Worm (Caenorhabditis elegans) whole organism, young adult: ENCODE data around the gene F44A2.7.
A peak's percentile ranks its signal among the peaks of the same experiment; 100 is the strongest.

Source experiments
- B0035.1 ChIP-seq: sonication (generic microtip); optimal IDR thresholded peaks from 2 replicates; lab custom pipeline; 2016; ENCODE audit warnings: missing genetic modification characterization, mild to moderate bottlenecking, missing compliant biosample characterization, missing genotype, missing genetic modification reagents
- C06A6.2 ChIP-seq: fragments of 200-800 bp; sonication (Bioruptor generic); conservative IDR thresholded peaks from 2 replicates; pipeline ENCODE4 v1.3.6; 2022; ENCODE audit warnings: missing genetic modification characterization, missing compliant biosample characterization
- C17E4.6 ChIP-seq: fragments of 200-800 bp; sonication (Bioruptor generic); IDR thresholded peaks from 2 replicates; pipeline ENCODE4 v1.3.6; 2022; ENCODE audit warnings: missing genetic modification reagents, missing genetic modification characterization, missing compliant biosample characterization
- D2030.7 ChIP-seq: fragments of 200-800 bp; sonication (Bioruptor generic); IDR thresholded peaks from 2 replicates; pipeline ENCODE4 v1.3.6; 2022; ENCODE audit warnings: missing genetic modification reagents, missing genetic modification characterization, missing compliant biosample characterization
- F33H1.4 ChIP-seq: fragments of 200-800 bp; sonication (Bioruptor generic); IDR thresholded peaks from 2 replicates; pipeline ENCODE4 v1.3.6; 2022; ENCODE audit warnings: missing genetic modification reagents, missing genetic modification characterization, missing compliant biosample characterization
- F55B11.4 ChIP-seq: sonication (generic microtip); optimal IDR thresholded peaks from 2 replicates; lab custom pipeline; 2016; ENCODE audit warnings: missing compliant biosample characterization, missing genetic modification characterization, borderline replicate concordance; ENCODE audit not compliant: insufficient read depth
- T26A5.8 ChIP-seq: sonication (generic microtip); optimal IDR thresholded peaks from 2 replicates; lab custom pipeline; 2016; ENCODE audit warnings: missing genetic modification characterization, missing compliant biosample characterization
- Y79H2A.3 ChIP-seq: fragments of 200-800 bp; sonication (Bioruptor generic); conservative IDR thresholded peaks from 2 replicates; pipeline ENCODE4 v1.3.6; 2022; ENCODE audit warnings: missing genetic modification reagents, missing genetic modification characterization, missing compliant biosample characterization
- Y95B8A.8 ChIP-seq: fragments of 200-800 bp; sonication (Bioruptor generic); IDR thresholded peaks from 2 replicates; pipeline ENCODE4 v1.3.6; 2022; ENCODE audit warnings: missing genetic modification reagents, missing genetic modification characterization, missing compliant biosample characterization
- ama-1 ChIP-seq, 3 experiments: fragments of 150-350 bp in 1 of 3; sonication (generic microtip) in 2 of 3; optimal IDR thresholded peaks; 2 replicates each; lab custom pipeline; 2014 to 2018; ENCODE audit warnings: missing biosample characterization in 2 of 3, missing genetic modification characterization in 2 of 3, missing genetic modification reagents in 2 of 3
- aptf-3 ChIP-seq: fragments of 200-800 bp; sonication (Bioruptor generic); IDR thresholded peaks from 2 replicates; pipeline ENCODE4 v1.3.6; 2022; ENCODE audit warnings: missing genetic modification characterization, missing compliant biosample characterization
- athp-1 ChIP-seq: sonication (generic microtip); optimal IDR thresholded peaks from 2 replicates; lab custom pipeline; 2017; ENCODE audit warnings: mild to moderate bottlenecking, missing genetic modification characterization, missing compliant biosample characterization
- attf-5 ChIP-seq: fragments of 200-800 bp; sonication (Bioruptor generic); optimal IDR thresholded peaks from 2 replicates; lab custom pipeline; 2018; ENCODE audit warnings: mild to moderate bottlenecking, missing genetic modification characterization, missing compliant biosample characterization
- ceh-100 ChIP-seq: fragments of 200-800 bp; sonication (Bioruptor generic); IDR thresholded peaks from 2 replicates; pipeline ENCODE4 v1.3.6; 2022; ENCODE audit warnings: missing genetic modification reagents, missing genetic modification characterization, missing compliant biosample characterization
- ceh-40 ChIP-seq: fragments of 200-800 bp; sonication (Bioruptor generic); IDR thresholded peaks from 2 replicates; pipeline ENCODE4 v1.3.6; 2022; ENCODE audit warnings: missing genetic modification characterization, missing compliant biosample characterization
- ceh-58 ChIP-seq: fragments of 200-800 bp; sonication (Bioruptor generic); IDR thresholded peaks from 2 replicates; pipeline ENCODE4 v1.3.6; 2022; ENCODE audit warnings: missing genetic modification characterization, missing compliant biosample characterization
- ceh-79 ChIP-seq: sonication (generic microtip); optimal IDR thresholded peaks from 2 replicates; lab custom pipeline; 2017; ENCODE audit warnings: mild to moderate bottlenecking, missing genetic modification characterization, missing compliant biosample characterization
- ceh-91 ChIP-seq: fragments of 200-800 bp; sonication (Bioruptor generic); IDR thresholded peaks from 2 replicates; pipeline ENCODE4 v1.3.6; 2022; ENCODE audit warnings: missing genetic modification reagents, missing genetic modification characterization, missing compliant biosample characterization
- dox-1 ChIP-seq: fragments of 200-800 bp; sonication (Bioruptor generic); IDR thresholded peaks from 2 replicates; pipeline ENCODE4 v1.3.6; 2022; ENCODE audit warnings: missing genetic modification reagents, missing genetic modification characterization, missing compliant biosample characterization
- ets-4 ChIP-seq: fragments of 200-800 bp; sonication (Bioruptor generic); optimal IDR thresholded peaks from 2 replicates; lab custom pipeline; 2018; ENCODE audit warnings: mild to moderate bottlenecking, missing genetic modification characterization, missing compliant biosample characterization
- fkh-3 ChIP-seq: sonication (generic microtip); optimal IDR thresholded peaks from 2 replicates; lab custom pipeline; 2016; ENCODE audit warnings: mild to moderate bottlenecking, missing genetic modification characterization, missing compliant biosample characterization
- gei-17 ChIP-seq: fragments of 200-800 bp; sonication (Bioruptor generic); optimal IDR thresholded peaks from 2 replicates; lab custom pipeline; 2018; ENCODE audit warnings: mild to moderate bottlenecking, missing genetic modification characterization, missing compliant biosample characterization
- hrde-1 ChIP-seq: sonication (generic microtip); optimal IDR thresholded peaks from 2 replicates; lab custom pipeline; 2016; ENCODE audit warnings: missing genetic modification characterization, mild to moderate bottlenecking, missing compliant biosample characterization, moderate library complexity, missing genotype, missing genetic modification reagents, borderline replicate concordance
- lag-1 ChIP-seq: fragments of 200-800 bp; sonication (Bioruptor generic); IDR thresholded peaks from 2 replicates; pipeline ENCODE4 v1.3.6; 2022; ENCODE audit warnings: missing genetic modification reagents, missing genetic modification characterization, missing compliant biosample characterization
- lin-35 ChIP-seq, 3 experiments: fragments of 150-350 bp in 2 of 3; sonication (generic microtip) in 1 of 3; optimal IDR thresholded peaks; 2 replicates each; lab custom pipeline; 2014 to 2018; ENCODE audit warnings: missing biosample characterization in 3 of 3, missing genetic modification characterization in 3 of 3, missing genetic modification reagents in 3 of 3
- lin-54 ChIP-seq: fragments of 200-800 bp; sonication (Bioruptor generic); optimal IDR thresholded peaks from 2 replicates; lab custom pipeline; 2018; ENCODE audit warnings: mild to moderate bottlenecking, missing genetic modification characterization, missing compliant biosample characterization
- lir-1 ChIP-seq: fragments of 200-800 bp; sonication (Bioruptor generic); conservative IDR thresholded peaks from 2 replicates; pipeline ENCODE4 v1.3.6; 2022; ENCODE audit warnings: missing genetic modification reagents, missing genetic modification characterization, missing compliant biosample characterization
- lsl-1 ChIP-seq: fragments of 200-800 bp; sonication (Bioruptor generic); optimal IDR thresholded peaks from 2 replicates; lab custom pipeline; 2018; ENCODE audit warnings: mild to moderate bottlenecking, missing genetic modification characterization, moderate library complexity, missing compliant biosample characterization
- madf-10 ChIP-seq: sonication (generic microtip); optimal IDR thresholded peaks from 2 replicates; lab custom pipeline; 2016; ENCODE audit warnings: mild to moderate bottlenecking, missing genetic modification characterization, missing compliant biosample characterization
- madf-3 ChIP-seq: fragments of 200-800 bp; sonication (Bioruptor generic); IDR thresholded peaks from 2 replicates; pipeline ENCODE4 v1.3.6; 2022; ENCODE audit warnings: missing genetic modification reagents, missing genetic modification characterization, missing compliant biosample characterization
- madf-8 ChIP-seq: fragments of 200-800 bp; sonication (Bioruptor generic); conservative IDR thresholded peaks from 2 replicates; pipeline ENCODE4 v1.3.6; 2022; ENCODE audit warnings: missing genetic modification reagents, missing genetic modification characterization, missing compliant biosample characterization
- mxl-1 ChIP-seq: sonication (generic microtip); optimal IDR thresholded peaks from 2 replicates; lab custom pipeline; 2016; ENCODE audit warnings: missing genetic modification characterization, missing compliant biosample characterization
- nhr-120 ChIP-seq: fragments of 200-800 bp; sonication (Bioruptor generic); IDR thresholded peaks from 2 replicates; pipeline ENCODE4 v1.3.6; 2022; ENCODE audit warnings: missing genetic modification characterization, missing compliant biosample characterization
- nhr-27 ChIP-seq: fragments of 200-800 bp; sonication (Bioruptor generic); optimal IDR thresholded peaks from 2 replicates; lab custom pipeline; 2018; ENCODE audit warnings: mild to moderate bottlenecking, missing genetic modification characterization, moderate library complexity, missing compliant biosample characterization
- nhr-80 ChIP-seq: sonication (generic microtip); optimal IDR thresholded peaks from 2 replicates; lab custom pipeline; 2016; ENCODE audit warnings: missing genetic modification characterization, missing compliant biosample characterization
- rec-8 ChIP-seq, 2 experiments: sonication (generic microtip); optimal IDR thresholded peaks; 2 replicates each; lab custom pipeline; 2016; ENCODE audit warnings: mild to moderate bottlenecking in 2 of 2, missing genetic modification characterization in 2 of 2, missing genetic modification reagents in 2 of 2, missing genotype in 2 of 2, missing biosample characterization in 1 of 2, missing compliant biosample characterization in 1 of 2, moderate library complexity in 1 of 2
- sdz-38 ChIP-seq: sonication (generic microtip); optimal IDR thresholded peaks from 2 replicates; lab custom pipeline; 2016; ENCODE audit warnings: missing genotype, missing genetic modification characterization, missing compliant biosample characterization
- snpc-1.1 ChIP-seq: sonication (generic microtip); optimal IDR thresholded peaks from 2 replicates; lab custom pipeline; 2017; ENCODE audit warnings: missing genetic modification characterization, mild to moderate bottlenecking, missing compliant biosample characterization, antibody characterized with exemption, moderate library complexity, missing genotype, missing genetic modification reagents; ENCODE audit not compliant: insufficient read depth
- snpc-3.4 ChIP-seq: sonication (generic microtip); optimal IDR thresholded peaks from 2 replicates; lab custom pipeline; 2017; ENCODE audit warnings: missing genetic modification characterization, mild to moderate bottlenecking, missing compliant biosample characterization, antibody characterized with exemption, moderate library complexity, missing genotype, missing genetic modification reagents
- snpc-4 ChIP-seq, 5 experiments: fragments of 150-350 bp in 1 of 5; sonication (generic microtip) in 4 of 5; optimal IDR thresholded peaks; 2 replicates each; lab custom pipeline; 2014 to 2018; ENCODE audit warnings: missing genetic modification characterization in 5 of 5, missing biosample characterization in 3 of 5, antibody characterized with exemption in 2 of 5, mild to moderate bottlenecking in 2 of 5, missing compliant biosample characterization in 2 of 5, missing genotype in 2 of 5, moderate library complexity in 2 of 5, missing genetic modification reagents in 1 of 5
- sptf-2 ChIP-seq: fragments of 200-800 bp; sonication (Bioruptor generic); optimal IDR thresholded peaks from 2 replicates; lab custom pipeline; 2018; ENCODE audit warnings: mild to moderate bottlenecking, missing genetic modification characterization, missing compliant biosample characterization
- xnd-1 ChIP-seq: sonication (generic microtip); optimal IDR thresholded peaks from 2 replicates; lab custom pipeline; 2016; ENCODE audit warnings: missing genotype, missing genetic modification reagents, missing genetic modification characterization, missing compliant biosample characterization
- ztf-22 ChIP-seq: fragments of 200-800 bp; sonication (Bioruptor generic); optimal IDR thresholded peaks from 2 replicates; lab custom pipeline; 2018; ENCODE audit warnings: mild to moderate bottlenecking, missing genetic modification characterization, moderate library complexity, missing compliant biosample characterization
- ztf-25 ChIP-seq: fragments of 200-800 bp; sonication (Bioruptor generic); IDR thresholded peaks from 2 replicates; pipeline ENCODE4 v1.3.6; 2022; ENCODE audit warnings: missing genetic modification reagents, missing genetic modification characterization, missing compliant biosample characterization
- ztf-26 ChIP-seq: sonication (generic microtip); optimal IDR thresholded peaks from 2 replicates; lab custom pipeline; 2017; ENCODE audit warnings: missing genetic modification characterization, missing compliant biosample characterization
- ztf-6 ChIP-seq: fragments of 200-800 bp; sonication (Bioruptor generic); IDR thresholded peaks from 2 replicates; pipeline ENCODE4 v1.3.6; 2022; ENCODE audit warnings: missing genetic modification reagents, missing genetic modification characterization, missing compliant biosample characterization

F44A2.7 gene

ce11 chrV:9318046-9318445, 3.2 kb upstream of the F44A2.7 start, which contains the start of gene kvs-3 (continued):
- no peak for TF ChIP-seq lsl-1 (GFP tag; lab: Kevin White, UChicago)
- peak; percentile 90 for TF ChIP-seq ceh-40 (GFP tag; lab: Robert Waterston, UW)
- TF ChIP-seq lin-54 (GFP tag; lab: Kevin White, UChicago): peak; percentile 71
- TF ChIP-seq sdz-38 (tag; lab: Kevin White, UChicago): peak; percentile 10
- TF ChIP-seq ceh-91: peak; percentile 40; the same call in 1 of the 2 replicates
- no peak for TF ChIP-seq madf-8 (GFP tag; lab: Robert Waterston, UW)
- TF ChIP-seq ztf-26: peak; percentile 70
- TF ChIP-seq ama-1 (optimal IDR thresholded peaks at IDR 0.05; lab: Kevin White, UChicago): no peak
- TF ChIP-seq ama-1 (GFP tag; optimal IDR thresholded peaks at IDR 0.05; lab: Kevin White, UChicago): peak; percentile 67 to 68
- peak; percentile 85 for TF ChIP-seq fkh-3 (tag; lab: Kevin White, UChicago)
- peak; percentile 82 for TF ChIP-seq T26A5.8 (tag; lab: Kevin White, UChicago)
- no peak for TF ChIP-seq ztf-22 (GFP tag; lab: Kevin White, UChicago)
- peak; percentile 63 for TF ChIP-seq ceh-100 (GFP tag; lab: Robert Waterston, UW)
- peak; percentile 81 for TF ChIP-seq ceh-79 (tag; lab: Kevin White, UChicago)
- TF ChIP-seq lag-1 (GFP tag; lab: Robert Waterston, UW): 0 out of 2 replicates have a peak, but pooled peaks have one; percentile 39
- peak; percentile 73 for TF ChIP-seq mxl-1
- TF ChIP-seq xnd-1 (tag; lab: Kevin White, UChicago): no peak
- TF ChIP-seq snpc-1.1 (tag; lab: Kevin White, UChicago): peak; percentile 55
- TF ChIP-seq ets-4: peak; percentile 37
- peak in 1 of 3 experiments; percentile 75 for TF ChIP-seq lin-35 (GFP tag; optimal IDR thresholded peaks at IDR 0.05; lab: Kevin White, UChicago)
- peak; percentile 70 for TF ChIP-seq snpc-4 (GFP tag; optimal IDR thresholded peaks at IDR 0.05; lab: Kevin White, UChicago)
- peak in 1 of 4 experiments; percentile 62 for TF ChIP-seq snpc-4 (tag; optimal IDR thresholded peaks at IDR 0.05; lab: Kevin White, UChicago)
- TF ChIP-seq C06A6.2: peak; percentile 63
- peak; percentile 41 for TF ChIP-seq B0035.1 (tag; lab: Kevin White, UChicago)
- peak; percentile 92; the same call in 1 of the 2 replicates for TF ChIP-seq nhr-120 (GFP tag; lab: Robert Waterston, UW)
- peak; percentile 83 for TF ChIP-seq hrde-1 (tag; lab: Kevin White, UChicago)
- TF ChIP-seq C17E4.6 (GFP tag; lab: Robert Waterston, UW): no peak
- TF ChIP-seq Y79H2A.3 (GFP tag; lab: Robert Waterston, UW): peak; percentile 69; the same call in 1 of the 2 replicates
- TF ChIP-seq aptf-3 (GFP tag; lab: Robert Waterston, UW): no peak
- peak; percentile 89 for TF ChIP-seq snpc-3.4
- TF ChIP-seq sptf-2 (GFP tag; lab: Kevin White, UChicago): peak; percentile 92
- TF ChIP-seq athp-1 (tag; lab: Kevin White, UChicago): peak; percentile 89
- peak; percentile 78 for TF ChIP-seq madf-3 (GFP tag; lab: Robert Waterston, UW)
- TF ChIP-seq ceh-58 (GFP tag; lab: Robert Waterston, UW): 0 out of 2 replicates have a peak, but pooled peaks have one; percentile 55
- TF ChIP-seq Y95B8A.8: 0 out of 2 replicates have a peak, but pooled peaks have one; percentile 8
- TF ChIP-seq nhr-27 (tag; lab: Kevin White, UChicago): peak; percentile 68
- TF ChIP-seq ztf-25 (GFP tag; lab: Robert Waterston, UW): peak; percentile 91
- TF ChIP-seq F55B11.4 (tag; lab: Kevin White, UChicago): no peak
- 0 out of 2 replicates have a peak, but pooled peaks have one; percentile 48 for TF ChIP-seq lir-1 (GFP tag; lab: Robert Waterston, UW)
- peak; percentile 73 to 77 for TF ChIP-seq rec-8 (tag; optimal IDR thresholded peaks at IDR 0.05; lab: Kevin White, UChicago)
- peak; percentile 51; the same call in 1 of the 2 replicates for TF ChIP-seq ztf-6 (GFP tag; lab: Robert Waterston, UW)
- TF ChIP-seq attf-5 (GFP tag; lab: Kevin White, UChicago): peak; percentile 79
- peak; percentile 2; the same call in 1 of the 2 replicates for TF ChIP-seq D2030.7
- TF ChIP-seq F33H1.4: no peak
- TF ChIP-seq madf-10: peak; percentile 80
- TF ChIP-seq dox-1 (GFP tag; lab: Robert Waterston, UW): no peak; the same call in 1 of the 2 replicates
- TF ChIP-seq nhr-80: no peak
- TF ChIP-seq gei-17: no peak
